Fruit fly (Drosophila melanogaster): ENCODE measurements around the gene Leash.

Gene Leash

DNA sequence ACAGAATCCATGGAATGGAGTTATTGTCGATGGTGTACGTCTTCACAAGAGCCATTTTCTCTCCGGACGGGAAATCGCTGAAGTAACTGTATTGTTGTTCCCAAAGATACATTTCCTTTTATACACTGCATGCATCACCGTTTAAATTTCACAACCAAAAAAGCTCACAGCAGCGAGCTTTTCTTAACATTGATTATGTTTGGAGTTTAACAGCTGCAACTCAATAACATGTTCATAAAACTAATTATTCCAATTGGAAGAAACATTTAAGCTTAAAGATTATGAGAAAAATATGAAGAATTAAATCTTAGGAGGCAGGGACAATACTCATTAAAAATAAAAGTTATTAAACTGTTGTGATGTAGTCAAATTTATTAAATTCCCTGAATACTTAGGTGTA is 6.1 kb upstream of the Leash start, which contains the start of gene CG14695:
Gene CG14695 (minus strand): TSS at position 101 of the 400 bp plus-strand sequence.
- no peak for TF ChIP-seq CG3919 (GFP tag; optimal IDR thresholded peaks at IDR 0.05)
- TF ChIP-seq Hr4 (GFP tag; optimal IDR thresholded peaks at IDR 0.05): no peak
- TF ChIP-seq CG9139 (GFP tag; optimal IDR thresholded peaks at IDR 0.05): no peak
- no peak for TF ChIP-seq ss (GFP tag; optimal IDR thresholded peaks at IDR 0.05)

- peak; percentile 47 for TF ChIP-seq Hr4 (GFP tag; optimal IDR thresholded peaks at IDR 0.05)
- TF ChIP-seq ss (GFP tag; optimal IDR thresholded peaks at IDR 0.05): peak in 1 of 2 experiments; percentile 30
- TF ChIP-seq Sox102F (GFP tag; optimal IDR thresholded peaks at IDR 0.05): peak; percentile 42
- peak; percentile 80 for TF ChIP-seq CG6854 (GFP tag; optimal IDR thresholded peaks at IDR 0.05)
- TF ChIP-seq Sox14 (GFP tag; optimal IDR thresholded peaks at IDR 0.05): peak; percentile 65
- TF ChIP-seq fd85E (GFP tag; optimal IDR thresholded peaks at IDR 0.05): no peak
- TF ChIP-seq fkh (GFP tag; optimal IDR thresholded peaks at IDR 0.05): no peak
- peak; percentile 45 for TF ChIP-seq pdm3 (GFP tag; optimal IDR thresholded peaks at IDR 0.05)
- TF ChIP-seq Blimp-1 (GFP tag; optimal IDR thresholded peaks at IDR 0.05): peak; percentile 95
- TF ChIP-seq esn (GFP tag; optimal IDR thresholded peaks at IDR 0.05): peak; percentile 40
- TF ChIP-seq svp (GFP tag): peak; percentile 65
- no peak for TF ChIP-seq spab (GFP tag; optimal IDR thresholded peaks at IDR 0.05)
- peak; percentile 20 for TF ChIP-seq dsx (GFP tag; optimal IDR thresholded peaks at IDR 0.05; ENCODE audit: poor library complexity, severe bottlenecking)
- no peak for TF ChIP-seq Lpt (GFP tag; optimal IDR thresholded peaks at IDR 0.05)
- TF ChIP-seq CG32006 (GFP tag; optimal IDR thresholded peaks at IDR 0.05): peak; percentile 5
- TF ChIP-seq CG7368 (GFP tag; optimal IDR thresholded peaks at IDR 0.05): no peak
- TF ChIP-seq Hr39 (GFP tag; optimal IDR thresholded peaks at IDR 0.05): peak; percentile 51
- TF ChIP-seq vri (GFP tag; optimal IDR thresholded peaks at IDR 0.05): peak; percentile 85
- no peak for TF ChIP-seq CG8319 (GFP tag; optimal IDR thresholded peaks at IDR 0.05)
- TF ChIP-seq eg (GFP tag; IDR thresholded peaks at IDR 0.05): peak; percentile 35; the same call in 1 of the 3 replicates
- peak; percentile 39 for TF ChIP-seq Met (GFP tag; optimal IDR thresholded peaks at IDR 0.05)
- TF ChIP-seq Eip75B (GFP tag; optimal IDR thresholded peaks at IDR 0.05): peak; percentile 21
- TF ChIP-seq cyc (GFP tag; optimal IDR thresholded peaks at IDR 0.05): peak; percentile 15
- TF ChIP-seq achi (GFP tag; optimal IDR thresholded peaks at IDR 0.05): peak; percentile 96
- peak; percentile 32 for TF ChIP-seq OdsH (GFP tag; optimal IDR thresholded peaks at IDR 0.05)
- peak; percentile 36 for TF ChIP-seq Ets21C (GFP tag; optimal IDR thresholded peaks at IDR 0.05)
- TF ChIP-seq CG31627 (GFP tag; optimal IDR thresholded peaks at IDR 0.05): peak; percentile 42
- TF ChIP-seq CG34406 (GFP tag; optimal IDR thresholded peaks at IDR 0.05): no peak
- peak; percentile 50 for TF ChIP-seq lz (GFP tag; optimal IDR thresholded peaks at IDR 0.05)
- TF ChIP-seq Eip78C (GFP tag): peak; percentile 67
- TF ChIP-seq CG3032 (tag; optimal IDR thresholded peaks at IDR 0.05): peak; percentile 43
- no peak for TF ChIP-seq net (GFP tag; optimal IDR thresholded peaks at IDR 0.05)
- peak; percentile 47 for TF ChIP-seq CG3919 (GFP tag; optimal IDR thresholded peaks at IDR 0.05)
- TF ChIP-seq Ets96B (tag; optimal IDR thresholded peaks at IDR 0.05): peak; percentile 9
Measured at dm6 chr3R:10881824-10882559, 3.3 kb upstream of the Leash start, which contains the start of gene Tpc1. TSS of gene Tpc1 (minus strand) at chr3R:10882188.

DNA sequence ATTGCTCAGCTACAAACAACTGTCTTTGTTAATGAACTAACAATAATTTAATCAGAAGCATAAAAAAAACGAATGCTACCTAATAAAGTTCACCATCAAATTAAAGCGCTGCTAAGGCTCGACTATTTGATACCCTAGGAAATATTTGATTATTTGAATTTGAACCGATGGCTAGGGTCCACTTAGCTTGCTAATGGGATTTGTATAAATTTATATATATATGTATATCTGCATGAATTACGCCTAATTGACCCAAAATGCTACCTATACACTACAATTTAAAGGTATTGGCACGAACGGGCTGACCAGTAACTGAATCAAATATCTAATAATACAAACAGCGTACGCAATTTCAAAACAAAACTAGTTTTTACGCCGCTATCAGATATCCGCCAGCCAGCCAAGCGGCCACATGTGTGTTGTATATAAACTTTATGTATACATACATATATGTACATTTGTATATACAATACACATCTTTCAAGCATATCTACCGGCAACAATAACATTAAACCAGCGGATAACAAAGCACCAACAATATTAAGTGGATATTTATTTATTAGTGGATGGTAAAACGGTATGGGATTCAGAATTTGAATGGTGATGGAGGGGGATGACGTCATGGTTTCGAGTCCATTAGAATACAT is 1.2 kb upstream of the Leash start:
- TF ChIP-seq eg (GFP tag; IDR thresholded peaks at IDR 0.05) (peak; percentile 79), CG6276 (GFP tag; optimal IDR thresholded peaks at IDR 0.05) (peak; percentile 22), CG6792 (GFP tag; optimal IDR thresholded peaks at IDR 0.05) (no peak), Gug (GFP tag; IDR thresholded peaks at IDR 0.05) (0 out of 2 replicates have a peak, but pooled peaks have one; percentile 24), salr (GFP tag; optimal IDR thresholded peaks at IDR 0.05) (no peak), CG6163 (GFP tag; IDR thresholded peaks at IDR 0.05) (peak; percentile 44; the same call in 1 of the 3 replicates), Smox (GFP tag; optimal IDR thresholded peaks at IDR 0.05) (no peak), CG9139 (GFP tag; optimal IDR thresholded peaks at IDR 0.05) (no peak), Hr4 (GFP tag; optimal IDR thresholded peaks at IDR 0.05) (peak; percentile 15), CG34406 (GFP tag; optimal IDR thresholded peaks at IDR 0.05) (no peak), Eip78C (GFP tag) (peak; percentile 64), svp (GFP tag) (peak; percentile 39), CG8119 (GFP tag; IDR thresholded peaks at IDR 0.05) (peak; percentile 39; the same call in 2 of the 3 replicates), CG15336 (GFP tag; IDR thresholded peaks at IDR 0.05) (peak; percentile 38; the same call in 1 of the 2 replicates), ss (GFP tag; optimal IDR thresholded peaks at IDR 0.05) (no peak)
